Worm (Caenorhabditis elegans) whole organism, young adult: ENCODE measurements around the gene K11H12.3.

Experiments
- B0336.3 ChIP-seq: fragments of 200-800 bp; sonication (Bioruptor generic); IDR thresholded peaks from 2 replicates; pipeline ENCODE4 v1.3.6; 2022; ENCODE audit warnings: missing genetic modification characterization, missing compliant biosample characterization
- F23B12.7 ChIP-seq: sonication (generic microtip); optimal IDR thresholded peaks from 2 replicates; lab custom pipeline; 2017; ENCODE audit warnings: missing genetic modification characterization, mild to moderate bottlenecking, missing compliant biosample characterization, antibody characterized with exemption, moderate library complexity; ENCODE audit not compliant: insufficient read depth
- F49E8.2 ChIP-seq: sonication (generic microtip); optimal IDR thresholded peaks from 3 replicates; lab custom pipeline; 2017; ENCODE audit warnings: missing genetic modification characterization, mild to moderate bottlenecking, missing compliant biosample characterization, antibody characterized with exemption, moderate library complexity; ENCODE audit not compliant: insufficient read depth
- F55B11.4 ChIP-seq: sonication (generic microtip); optimal IDR thresholded peaks from 2 replicates; lab custom pipeline; 2016; ENCODE audit warnings: missing compliant biosample characterization, missing genetic modification characterization, borderline replicate concordance; ENCODE audit not compliant: insufficient read depth
- aptf-2 ChIP-seq: fragments of 200-800 bp; sonication (Bioruptor generic); conservative IDR thresholded peaks from 2 replicates; pipeline ENCODE4 v1.3.6; 2022; ENCODE audit warnings: missing genetic modification reagents, missing genetic modification characterization, missing compliant biosample characterization
- attf-3 ChIP-seq: fragments of 200-800 bp; sonication (Bioruptor generic); conservative IDR thresholded peaks from 2 replicates; pipeline ENCODE4 v1.3.6; 2022; ENCODE audit warnings: missing genetic modification reagents, missing genetic modification characterization, missing compliant biosample characterization
- bed-2 ChIP-seq: fragments of 200-800 bp; sonication (Bioruptor generic); IDR thresholded peaks from 2 replicates; pipeline ENCODE4 v1.3.6; 2022; ENCODE audit warnings: missing genetic modification reagents, missing genetic modification characterization, missing compliant biosample characterization
- ccch-3 ChIP-seq: fragments of 200-800 bp; sonication (Bioruptor generic); optimal IDR thresholded peaks from 2 replicates; lab custom pipeline; 2018; ENCODE audit warnings: mild to moderate bottlenecking, missing genetic modification characterization, missing compliant biosample characterization
- cebp-1 ChIP-seq, 2 experiments: fragments of 200-800 bp in 1 of 2; sonication (Bioruptor generic) in 1 of 2; sonication (generic microtip) in 1 of 2; IDR thresholded peaks in 1 of 2; optimal IDR thresholded peaks in 1 of 2; 2 replicates each; pipeline versions ENCODE4 v1.3.6 to Lab custom; 2017 to 2022; ENCODE audit warnings: missing compliant biosample characterization in 2 of 2, missing genetic modification characterization in 2 of 2, mild to moderate bottlenecking in 1 of 2, missing genetic modification reagents in 1 of 2, moderate library complexity in 1 of 2
- cebp-2 ChIP-seq: fragments of 200-800 bp; sonication (Bioruptor generic); IDR thresholded peaks from 2 replicates; pipeline ENCODE4 v1.3.6; 2022; ENCODE audit warnings: missing genetic modification characterization, missing compliant biosample characterization
- ceh-40 ChIP-seq: fragments of 200-800 bp; sonication (Bioruptor generic); IDR thresholded peaks from 2 replicates; pipeline ENCODE4 v1.3.6; 2022; ENCODE audit warnings: missing genetic modification characterization, missing compliant biosample characterization
- ceh-58 ChIP-seq: fragments of 200-800 bp; sonication (Bioruptor generic); IDR thresholded peaks from 2 replicates; pipeline ENCODE4 v1.3.6; 2022; ENCODE audit warnings: missing genetic modification characterization, missing compliant biosample characterization
- dox-1 ChIP-seq: fragments of 200-800 bp; sonication (Bioruptor generic); IDR thresholded peaks from 2 replicates; pipeline ENCODE4 v1.3.6; 2022; ENCODE audit warnings: missing genetic modification reagents, missing genetic modification characterization, missing compliant biosample characterization
- egl-18 ChIP-seq: fragments of 200-800 bp; sonication (Bioruptor generic); IDR thresholded peaks from 2 replicates; pipeline ENCODE4 v1.3.6; 2022; ENCODE audit warnings: missing genetic modification reagents, missing genetic modification characterization, missing compliant biosample characterization
- egl-44 ChIP-seq: fragments of 200-800 bp; sonication (Bioruptor generic); IDR thresholded peaks from 2 replicates; pipeline ENCODE4 v1.3.6; 2022; ENCODE audit warnings: missing genetic modification reagents, missing genetic modification characterization, missing compliant biosample characterization
- ets-4 ChIP-seq: fragments of 200-800 bp; sonication (Bioruptor generic); optimal IDR thresholded peaks from 2 replicates; lab custom pipeline; 2018; ENCODE audit warnings: mild to moderate bottlenecking, missing genetic modification characterization, missing compliant biosample characterization
- hlh-12 ChIP-seq: sonication (generic microtip); optimal IDR thresholded peaks from 2 replicates; lab custom pipeline; 2016; ENCODE audit warnings: missing genetic modification characterization, missing compliant biosample characterization
- lin-26 ChIP-seq: fragments of 200-800 bp; sonication (Bioruptor generic); IDR thresholded peaks from 2 replicates; pipeline ENCODE4 v1.3.6; 2022; ENCODE audit warnings: missing genetic modification reagents, missing genetic modification characterization, missing compliant biosample characterization
- lin-54 ChIP-seq: fragments of 200-800 bp; sonication (Bioruptor generic); optimal IDR thresholded peaks from 2 replicates; lab custom pipeline; 2018; ENCODE audit warnings: mild to moderate bottlenecking, missing genetic modification characterization, missing compliant biosample characterization
- lsl-1 ChIP-seq: fragments of 200-800 bp; sonication (Bioruptor generic); optimal IDR thresholded peaks from 2 replicates; lab custom pipeline; 2018; ENCODE audit warnings: mild to moderate bottlenecking, missing genetic modification characterization, moderate library complexity, missing compliant biosample characterization
- lsy-27 ChIP-seq: sonication (generic microtip); optimal IDR thresholded peaks from 2 replicates; lab custom pipeline; 2017; ENCODE audit warnings: missing genetic modification characterization, mild to moderate bottlenecking, missing compliant biosample characterization, antibody characterized with exemption, missing genotype, borderline replicate concordance; ENCODE audit not compliant: insufficient read depth
- madf-3 ChIP-seq: fragments of 200-800 bp; sonication (Bioruptor generic); IDR thresholded peaks from 2 replicates; pipeline ENCODE4 v1.3.6; 2022; ENCODE audit warnings: missing genetic modification reagents, missing genetic modification characterization, missing compliant biosample characterization
- mel-28 ChIP-seq: sonication (generic microtip); optimal IDR thresholded peaks from 2 replicates; lab custom pipeline; 2016; ENCODE audit warnings: borderline replicate concordance, mild to moderate bottlenecking, missing genetic modification characterization, missing compliant biosample characterization
- nhr-27 ChIP-seq: fragments of 200-800 bp; sonication (Bioruptor generic); optimal IDR thresholded peaks from 2 replicates; lab custom pipeline; 2018; ENCODE audit warnings: mild to moderate bottlenecking, missing genetic modification characterization, moderate library complexity, missing compliant biosample characterization
- nhr-80 ChIP-seq: sonication (generic microtip); optimal IDR thresholded peaks from 2 replicates; lab custom pipeline; 2016; ENCODE audit warnings: missing genetic modification characterization, missing compliant biosample characterization
- rcor-1 ChIP-seq: fragments of 200-800 bp; sonication (Bioruptor generic); IDR thresholded peaks from 2 replicates; pipeline ENCODE4 v1.3.6; 2022; ENCODE audit warnings: missing genetic modification reagents, missing genetic modification characterization, missing compliant biosample characterization
- repo-1 ChIP-seq: sonication (generic microtip); optimal IDR thresholded peaks from 2 replicates; lab custom pipeline; 2017; ENCODE audit warnings: mild to moderate bottlenecking, missing genetic modification characterization, missing compliant biosample characterization
- rpc-1 ChIP-seq, 2 experiments: fragments of 150-350 bp in 1 of 2; sonication (generic microtip) in 1 of 2; optimal IDR thresholded peaks; 2 replicates each; lab custom pipeline; 2014 to 2018; ENCODE audit warnings: missing biosample characterization in 1 of 2, missing genetic modification characterization in 1 of 2, missing genetic modification reagents in 1 of 2, missing genotype in 1 of 2
- snpc-1.3 ChIP-seq: sonication (generic microtip); optimal IDR thresholded peaks from 2 replicates; lab custom pipeline; 2017; ENCODE audit warnings: missing genetic modification characterization, mild to moderate bottlenecking, missing compliant biosample characterization, antibody characterized with exemption, moderate library complexity, missing genotype, missing genetic modification reagents; ENCODE audit not compliant: insufficient read depth
- snpc-4 ChIP-seq, 5 experiments: fragments of 150-350 bp in 1 of 5; sonication (generic microtip) in 4 of 5; optimal IDR thresholded peaks; 2 replicates each; lab custom pipeline; 2014 to 2018; ENCODE audit warnings: missing genetic modification characterization in 5 of 5, missing biosample characterization in 3 of 5, antibody characterized with exemption in 2 of 5, mild to moderate bottlenecking in 2 of 5, missing compliant biosample characterization in 2 of 5, missing genotype in 2 of 5, moderate library complexity in 2 of 5, missing genetic modification reagents in 1 of 5
- tbx-9 ChIP-seq: sonication (generic microtip); optimal IDR thresholded peaks from 2 replicates; lab custom pipeline; 2016; ENCODE audit warnings: borderline replicate concordance, missing genetic modification characterization, inconsistent platforms, missing compliant biosample characterization
- unc-130 ChIP-seq: sonication (generic microtip); optimal IDR thresholded peaks from 2 replicates; lab custom pipeline; 2016; ENCODE audit warnings: missing genetic modification reagents, missing genetic modification characterization, missing compliant biosample characterization
- xnd-1 ChIP-seq: sonication (generic microtip); optimal IDR thresholded peaks from 2 replicates; lab custom pipeline; 2016; ENCODE audit warnings: missing genotype, missing genetic modification reagents, missing genetic modification characterization, missing compliant biosample characterization
- ztf-25 ChIP-seq: fragments of 200-800 bp; sonication (Bioruptor generic); IDR thresholded peaks from 2 replicates; pipeline ENCODE4 v1.3.6; 2022; ENCODE audit warnings: missing genetic modification reagents, missing genetic modification characterization, missing compliant biosample characterization
- ztf-28 ChIP-seq: fragments of 200-800 bp; sonication (Bioruptor generic); IDR thresholded peaks from 2 replicates; pipeline ENCODE4 v1.3.6; 2022; ENCODE audit warnings: missing genetic modification reagents, missing genetic modification characterization, missing compliant biosample characterization

Gene K11H12.3

ce11 chrIV:673313-673712 is at the start of gene K11H12.3:
Gene K11H12.3 (minus strand): TSS chrIV:673480.
- TF ChIP-seq nhr-27 (tag; lab: Kevin White, UChicago) (no peak), ets-4 (peak; percentile 70), nhr-80 (tag; lab: Kevin White, UChicago) (peak; percentile 90), lin-26 (no peak), dox-1 (GFP tag; lab: Robert Waterston, UW) (peak; percentile 70)

ce11 chrIV:719351-719750 is 46.1 kb upstream of the K11H12.3 start, which contains the start of gene Y55F3C.10:
Gene Y55F3C.10 (minus strand): TSS chrIV:719451.
- no peak for TF ChIP-seq ztf-25 (GFP tag; lab: Robert Waterston, UW)

DNA sequence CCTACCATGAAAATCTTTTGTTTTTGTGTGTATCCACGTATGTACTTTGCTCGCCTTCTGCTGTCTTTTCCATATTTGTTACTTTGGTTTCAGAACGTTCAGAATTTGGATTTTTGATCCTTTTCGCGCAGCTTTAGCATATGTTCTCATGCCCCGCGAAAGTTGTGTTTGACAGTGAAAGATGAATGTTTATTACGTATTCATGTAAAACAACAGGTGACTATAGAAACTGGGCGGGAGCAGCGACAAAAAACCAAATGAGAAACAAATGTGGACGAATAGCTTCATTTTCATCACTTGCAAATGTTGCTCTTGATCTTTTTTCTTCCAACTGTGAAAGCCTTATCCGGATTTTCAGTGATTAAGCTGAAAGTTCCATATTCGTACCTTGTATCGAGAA is 43.0 kb upstream of the K11H12.3 start, which contains the start of gene clec-164:
clec-164 (plus strand) TSS at position 301 of the 400 bp plus-strand sequence.
- no peak for TF ChIP-seq bed-2 (GFP tag; lab: Robert Waterston, UW)
- TF ChIP-seq lsl-1 (GFP tag; lab: Kevin White, UChicago), result no peak

- TF ChIP-seq ceh-40 (no peak), aptf-2 (GFP tag; lab: Robert Waterston, UW) (no peak), egl-18 (no peak), snpc-4 (GFP tag; optimal IDR thresholded peaks at IDR 0.05; lab: Kevin White, UChicago) (no peak), snpc-4 (tag; optimal IDR thresholded peaks at IDR 0.05; lab: Kevin White, UChicago) (no peak), madf-3 (GFP tag; lab: Robert Waterston, UW) (no peak), lsy-27 (tag; lab: Kevin White, UChicago) (no peak), rpc-1 (optimal IDR thresholded peaks at IDR 0.05; lab: Kevin White, UChicago) (no peak), rpc-1 (tag; optimal IDR thresholded peaks at IDR 0.05; lab: Kevin White, UChicago) (no peak), cebp-1 (GFP tag; IDR thresholded peaks at IDR 0.05; lab: Robert Waterston, UW) (no peak), cebp-1 (tag; optimal IDR thresholded peaks at IDR 0.05; lab: Kevin White, UChicago) (no peak)
These were observed 42.2 kb upstream of the K11H12.3 start for ce11 chrIV:715433-715832.

ce11 chrIV:707635-708034 is 34.4 kb upstream of the K11H12.3 start, which contains the start of gene cutl-26:
Gene cutl-26 (minus strand): TSS chrIV:707735.
- no peak for TF ChIP-seq unc-130 (GFP tag; lab: Kevin White, UChicago)
- no peak for TF ChIP-seq ztf-25 (GFP tag; lab: Robert Waterston, UW)
- TF ChIP-seq B0336.3 (GFP tag; lab: Robert Waterston, UW), result no peak
- TF ChIP-seq repo-1 (tag; lab: Kevin White, UChicago), result no peak
- no peak for TF ChIP-seq cebp-2 (GFP tag; lab: Robert Waterston, UW)
- no peak for TF ChIP-seq bed-2 (GFP tag; lab: Robert Waterston, UW)
- no peak for TF ChIP-seq F55B11.4
- TF ChIP-seq mel-28, result no peak
- no peak for TF ChIP-seq egl-18
- TF ChIP-seq tbx-9, result no peak
- no peak for TF ChIP-seq F23B12.7 (tag; lab: Kevin White, UChicago)
- no peak for TF ChIP-seq hlh-12
- TF ChIP-seq snpc-1.3 (tag; lab: Kevin White, UChicago), result no peak
- no peak for TF ChIP-seq rcor-1 (GFP tag; lab: Robert Waterston, UW)

DNA sequence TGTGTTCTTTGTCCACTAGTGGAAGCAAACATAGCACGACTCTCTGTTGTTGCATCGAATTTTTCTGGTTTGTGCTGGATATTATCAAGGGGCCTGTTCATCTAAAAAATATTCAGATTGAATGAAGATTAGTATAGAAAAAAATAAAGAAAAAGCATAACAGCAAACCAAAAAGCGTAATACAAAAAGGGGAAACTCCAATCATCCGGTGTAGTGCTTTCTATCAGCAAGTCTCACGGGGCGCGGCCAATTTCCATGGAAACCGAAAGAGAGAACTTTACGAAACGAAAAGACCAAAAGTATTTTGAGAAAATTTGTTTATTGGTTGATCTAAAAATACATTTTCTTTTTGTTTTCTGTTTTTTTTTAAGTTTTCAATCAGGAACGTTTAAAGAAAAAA is 25.0 kb upstream of the K11H12.3 start, which contains the start of gene Y55F3C.17:
Y55F3C.17 (minus strand) TSS at position 101 of the 400 bp plus-strand sequence.
- TF ChIP-seq egl-18, result no peak
- TF ChIP-seq F49E8.2 (tag; lab: Kevin White, UChicago), result no peak
- no peak for TF ChIP-seq nhr-80 (tag; lab: Kevin White, UChicago)
- no peak for TF ChIP-seq attf-3 (GFP tag; lab: Robert Waterston, UW)
- no peak for TF ChIP-seq ztf-28 (GFP tag; lab: Robert Waterston, UW)
- no peak for TF ChIP-seq ccch-3
- TF ChIP-seq cebp-2 (GFP tag; lab: Robert Waterston, UW), result no peak
- no peak for TF ChIP-seq ceh-58 (GFP tag; lab: Robert Waterston, UW)
- TF ChIP-seq xnd-1 (tag; lab: Kevin White, UChicago), result no peak
- no peak for TF ChIP-seq snpc-1.3 (tag; lab: Kevin White, UChicago)
- no peak for TF ChIP-seq lin-54 (GFP tag; lab: Kevin White, UChicago)
- no peak for TF ChIP-seq egl-44 (GFP tag; lab: Robert Waterston, UW)
